Worm (Caenorhabditis elegans) whole organism, late embryonic: ENCODE results near the gene B0496.6.

ENCODE experiments used
- F13H6.1 ChIP-seq: sonication (generic microtip); optimal IDR thresholded peaks from 2 replicates; lab custom pipeline; 2016; ENCODE audit warnings: missing genetic modification characterization, missing compliant biosample characterization
- K02D7.2 ChIP-seq: sonication (generic microtip); optimal IDR thresholded peaks from 2 replicates; lab custom pipeline; 2017; ENCODE audit warnings: mild to moderate bottlenecking, missing genetic modification characterization, missing compliant biosample characterization
- K09A11.1 ChIP-seq: sonication (generic microtip); optimal IDR thresholded peaks from 2 replicates; lab custom pipeline; 2017; ENCODE audit warnings: antibody characterized with exemption, mild to moderate bottlenecking, missing genetic modification characterization, missing compliant biosample characterization; ENCODE audit not compliant: insufficient read depth
- T23F11.4 ChIP-seq: fragments of 200-800 bp; sonication (Bioruptor generic); optimal IDR thresholded peaks from 2 replicates; lab custom pipeline; 2018; ENCODE audit warnings: mild to moderate bottlenecking, missing genetic modification characterization, missing compliant biosample characterization
- Y22D7AL.16 ChIP-seq: sonication (generic microtip); optimal IDR thresholded peaks from 2 replicates; lab custom pipeline; 2016; ENCODE audit warnings: missing genetic modification characterization, missing compliant biosample characterization
- ahr-1 ChIP-seq: sonication (generic microtip); optimal IDR thresholded peaks from 2 replicates; lab custom pipeline; 2016; ENCODE audit warnings: missing genetic modification characterization, missing compliant biosample characterization
- ceh-18 ChIP-seq: sonication (generic microtip); optimal IDR thresholded peaks from 2 replicates; lab custom pipeline; 2016; ENCODE audit warnings: missing genetic modification characterization, missing compliant biosample characterization
- ceh-19 ChIP-seq: fragments of 200-800 bp; sonication (Bioruptor generic); optimal IDR thresholded peaks from 2 replicates; lab custom pipeline; 2018; ENCODE audit warnings: mild to moderate bottlenecking, missing genetic modification characterization, missing compliant biosample characterization
- ceh-2 ChIP-seq: sonication (generic microtip); optimal IDR thresholded peaks from 2 replicates; lab custom pipeline; 2016; ENCODE audit warnings: missing genotype, missing genetic modification characterization, missing compliant biosample characterization
- ceh-22 ChIP-seq: sonication (generic microtip); optimal IDR thresholded peaks from 2 replicates; lab custom pipeline; 2017; ENCODE audit warnings: missing biosample characterization, missing genetic modification characterization
- ceh-30 ChIP-seq: fragments of 150-350 bp; optimal IDR thresholded peaks from 2 replicates; lab custom pipeline; 2014; ENCODE audit warnings: missing biosample characterization, missing genetic modification characterization
- ceh-34 ChIP-seq: sonication (generic microtip); optimal IDR thresholded peaks from 2 replicates; lab custom pipeline; 2016; ENCODE audit warnings: mild to moderate bottlenecking, missing genetic modification characterization, missing compliant biosample characterization
- ceh-45 ChIP-seq: fragments of 200-800 bp; sonication (Bioruptor generic); IDR thresholded peaks from 2 replicates; pipeline ENCODE4 v1.3.6; 2022; ENCODE audit warnings: missing genetic modification reagents, missing genetic modification characterization, missing compliant biosample characterization
- ceh-9 ChIP-seq: sonication (generic microtip); optimal IDR thresholded peaks from 2 replicates; lab custom pipeline; 2016; ENCODE audit warnings: mild to moderate bottlenecking, missing genetic modification characterization, inconsistent platforms, missing compliant biosample characterization
- che-1 ChIP-seq: sonication (generic microtip); optimal IDR thresholded peaks from 2 replicates; lab custom pipeline; 2016; ENCODE audit warnings: mild to moderate bottlenecking, missing genetic modification characterization, missing compliant biosample characterization
- dmd-4 ChIP-seq: sonication (generic microtip); optimal IDR thresholded peaks from 2 replicates; lab custom pipeline; 2016; ENCODE audit warnings: borderline replicate concordance, missing genetic modification characterization, missing compliant biosample characterization
- dve-1 ChIP-seq: sonication (generic microtip); optimal IDR thresholded peaks from 2 replicates; lab custom pipeline; 2017; ENCODE audit warnings: antibody characterized with exemption, mild to moderate bottlenecking, missing genetic modification characterization, missing compliant biosample characterization
- elt-2 ChIP-seq: sonication (generic microtip); optimal IDR thresholded peaks from 2 replicates; lab custom pipeline; 2016; ENCODE audit warnings: missing genetic modification reagents, missing genetic modification characterization, missing compliant biosample characterization
- ets-4 ChIP-seq: sonication (generic microtip); optimal IDR thresholded peaks from 2 replicates; lab custom pipeline; 2016; ENCODE audit warnings: missing genetic modification characterization, missing compliant biosample characterization
- fax-1 ChIP-seq: sonication (generic microtip); optimal IDR thresholded peaks from 2 replicates; lab custom pipeline; 2016; ENCODE audit warnings: missing genotype, missing genetic modification characterization, missing compliant biosample characterization
- fkh-6 ChIP-seq: sonication (generic microtip); optimal IDR thresholded peaks from 2 replicates; lab custom pipeline; 2016; ENCODE audit warnings: missing genetic modification characterization, missing compliant biosample characterization
- hlh-30 ChIP-seq: sonication (generic microtip); optimal IDR thresholded peaks from 2 replicates; lab custom pipeline; 2017; ENCODE audit warnings: antibody characterized with exemption, missing genetic modification characterization, missing compliant biosample characterization; ENCODE audit not compliant: insufficient read depth
- hlh-8 ChIP-seq: sonication (generic microtip); optimal IDR thresholded peaks from 2 replicates; lab custom pipeline; 2016; ENCODE audit warnings: missing genotype, missing genetic modification characterization, missing compliant biosample characterization
- lim-6 ChIP-seq: sonication (generic microtip); optimal IDR thresholded peaks from 2 replicates; lab custom pipeline; 2016; ENCODE audit warnings: missing genetic modification characterization, missing compliant biosample characterization
- madf-2 ChIP-seq: sonication (generic microtip); optimal IDR thresholded peaks from 2 replicates; lab custom pipeline; 2017; ENCODE audit warnings: missing genetic modification characterization, missing compliant biosample characterization
- mec-3 ChIP-seq: sonication (generic microtip); optimal IDR thresholded peaks from 2 replicates; lab custom pipeline; 2016; ENCODE audit warnings: borderline replicate concordance, missing genetic modification characterization, missing compliant biosample characterization
- npax-4 ChIP-seq: sonication (generic microtip); optimal IDR thresholded peaks from 2 replicates; lab custom pipeline; 2016; ENCODE audit warnings: missing genetic modification characterization, missing compliant biosample characterization
- pat-9 ChIP-seq: fragments of 200-800 bp; sonication (Bioruptor generic); optimal IDR thresholded peaks from 2 replicates; lab custom pipeline; 2018; ENCODE audit warnings: mild to moderate bottlenecking, missing genetic modification characterization, moderate library complexity, missing compliant biosample characterization
- pax-1 ChIP-seq: fragments of 150-350 bp; optimal IDR thresholded peaks from 2 replicates; lab custom pipeline; 2014; ENCODE audit warnings: missing biosample characterization, missing genetic modification characterization
- pha-4 ChIP-seq: fragments of 150-350 bp; optimal IDR thresholded peaks from 2 replicates; lab custom pipeline; 2018; ENCODE audit warnings: missing biosample characterization, missing genetic modification reagents, missing genetic modification characterization
- pros-1 ChIP-seq: fragments of 150-350 bp; optimal IDR thresholded peaks from 2 replicates; lab custom pipeline; 2014; ENCODE audit warnings: missing biosample characterization, missing genetic modification reagents, missing genetic modification characterization
- ref-2 ChIP-seq: sonication (generic microtip); optimal IDR thresholded peaks from 2 replicates; lab custom pipeline; 2016; ENCODE audit warnings: missing genetic modification characterization, missing compliant biosample characterization
- rnt-1 ChIP-seq: sonication (generic microtip); optimal IDR thresholded peaks from 2 replicates; lab custom pipeline; 2016; ENCODE audit warnings: missing genetic modification characterization, missing compliant biosample characterization
- sdc-2 ChIP-seq: sonication (generic microtip); optimal IDR thresholded peaks from 2 replicates; lab custom pipeline; 2016; ENCODE audit warnings: missing genotype, missing genetic modification characterization, missing compliant biosample characterization
- unc-42 ChIP-seq: sonication (generic microtip); optimal IDR thresholded peaks from 2 replicates; lab custom pipeline; 2016; ENCODE audit warnings: missing genotype, missing genetic modification characterization, missing compliant biosample characterization
- unc-55 ChIP-seq: sonication (generic microtip); optimal IDR thresholded peaks from 2 replicates; lab custom pipeline; 2017; ENCODE audit warnings: missing biosample characterization, missing genetic modification reagents, missing genetic modification characterization
- ztf-16 ChIP-seq: sonication (generic microtip); optimal IDR thresholded peaks from 2 replicates; lab custom pipeline; 2017; ENCODE audit warnings: missing genetic modification characterization, missing compliant biosample characterization

The B0496.6 gene

DNA sequence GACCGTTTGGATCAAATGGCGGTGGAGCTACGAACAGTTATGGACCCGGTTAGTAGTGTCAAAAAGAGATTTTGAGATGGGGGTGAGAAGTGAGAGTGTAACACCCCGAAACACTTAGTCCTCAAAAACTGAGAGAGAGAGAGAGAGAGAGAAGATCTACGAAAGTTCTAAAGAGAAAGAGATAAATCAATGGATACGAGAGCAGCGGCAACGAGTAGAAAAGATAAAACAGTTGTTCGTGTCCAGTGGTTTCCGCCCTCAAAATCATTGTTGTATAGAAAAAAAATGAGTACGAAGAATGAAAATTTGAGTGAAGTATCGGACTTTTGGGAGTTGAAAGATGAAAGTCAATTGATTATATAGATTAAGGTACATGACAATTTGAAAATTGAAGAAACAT is 10.1 kb downstream of the B0496.6 start:
- TF ChIP-seq unc-55, result peak; percentile 69
- TF ChIP-seq ref-2, result no peak
- peak; percentile 23 for TF ChIP-seq rnt-1 (tag; lab: Kevin White, UChicago)
- TF ChIP-seq ceh-18 (tag; lab: Kevin White, UChicago), result peak; percentile 6
- TF ChIP-seq, all 69 proteins: peak for 3

DNA sequence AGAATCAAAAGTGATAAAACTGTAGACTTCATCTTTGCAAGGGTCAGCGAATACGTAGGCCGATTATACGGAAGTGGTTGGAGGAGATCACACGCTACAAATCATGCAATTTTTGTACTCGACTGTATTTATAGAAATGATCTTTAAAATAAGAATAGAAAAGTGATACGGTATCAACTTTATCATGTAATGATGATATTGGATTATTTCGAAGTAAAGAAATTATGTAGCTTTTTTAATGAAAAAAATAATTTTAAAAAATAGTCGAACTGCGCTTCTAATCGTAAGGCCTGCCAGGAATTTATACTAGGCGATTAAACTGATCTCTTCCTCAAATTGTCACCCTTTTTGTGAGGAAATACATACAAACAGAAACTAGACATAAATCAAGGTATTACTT is 14.9 kb downstream of the B0496.6 start, which contains the start of gene B0496.11:
Gene B0496.11 (minus strand): TSS at position 101 of the 400 bp plus-strand sequence.
- TF ChIP-seq ceh-19 (GFP tag; lab: Kevin White, UChicago) (no peak), dmd-4 (tag; lab: Kevin White, UChicago) (no peak), hlh-8 (tag; lab: Kevin White, UChicago) (no peak), K09A11.1 (tag; lab: Kevin White, UChicago) (no peak), ets-4 (tag; lab: Kevin White, UChicago) (no peak), hlh-30 (tag; lab: Kevin White, UChicago) (no peak), ceh-30 (tag; lab: Kevin White, UChicago) (no peak), pax-1 (no peak), rnt-1 (tag; lab: Kevin White, UChicago) (no peak)

DNA sequence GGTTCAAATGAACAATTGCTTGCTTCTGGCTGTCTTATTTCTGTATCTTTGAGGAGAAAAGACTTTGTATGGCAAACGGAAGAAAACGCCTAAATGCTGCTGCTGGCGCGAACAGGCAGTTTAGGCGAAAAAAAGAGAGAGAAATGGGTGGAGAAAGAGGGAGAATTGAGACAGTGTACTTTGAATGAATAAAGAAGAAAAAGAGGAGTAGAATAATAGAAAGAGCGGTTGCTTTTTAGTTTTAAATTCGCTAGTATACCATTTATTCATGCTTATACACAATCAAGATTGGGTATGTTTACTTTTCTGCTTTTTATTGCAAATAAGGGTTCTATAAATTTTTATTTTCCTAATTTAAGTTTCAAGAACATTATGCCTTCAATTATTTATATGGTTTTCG is 20.5 kb downstream of the B0496.6 start:
- TF ChIP-seq ceh-2 (tag; lab: Kevin White, UChicago), result no peak
- TF ChIP-seq unc-42 (tag; lab: Kevin White, UChicago), result no peak
- TF ChIP-seq K02D7.2 (tag; lab: Kevin White, UChicago), result no peak
- TF ChIP-seq ceh-22 (tag; lab: Kevin White, UChicago), result no peak
- no peak for TF ChIP-seq dve-1 (tag; lab: Kevin White, UChicago)
- TF ChIP-seq fkh-6 (tag; lab: Kevin White, UChicago), result no peak
- TF ChIP-seq unc-55, result no peak
- TF ChIP-seq ceh-19 (GFP tag; lab: Kevin White, UChicago), result no peak
- TF ChIP-seq mec-3, result no peak
- TF ChIP-seq madf-2 (tag; lab: Kevin White, UChicago), result no peak
- no peak for TF ChIP-seq ceh-34 (tag; lab: Kevin White, UChicago)
- no peak for TF ChIP-seq lim-6 (tag; lab: Kevin White, UChicago)
- TF ChIP-seq sdc-2 (tag; lab: Kevin White, UChicago), result no peak
- no peak for TF ChIP-seq che-1 (tag; lab: Kevin White, UChicago)
- no peak for TF ChIP-seq dmd-4 (tag; lab: Kevin White, UChicago)
- no peak for TF ChIP-seq K09A11.1 (tag; lab: Kevin White, UChicago)
- no peak for TF ChIP-seq pros-1 (tag; lab: Kevin White, UChicago)

DNA sequence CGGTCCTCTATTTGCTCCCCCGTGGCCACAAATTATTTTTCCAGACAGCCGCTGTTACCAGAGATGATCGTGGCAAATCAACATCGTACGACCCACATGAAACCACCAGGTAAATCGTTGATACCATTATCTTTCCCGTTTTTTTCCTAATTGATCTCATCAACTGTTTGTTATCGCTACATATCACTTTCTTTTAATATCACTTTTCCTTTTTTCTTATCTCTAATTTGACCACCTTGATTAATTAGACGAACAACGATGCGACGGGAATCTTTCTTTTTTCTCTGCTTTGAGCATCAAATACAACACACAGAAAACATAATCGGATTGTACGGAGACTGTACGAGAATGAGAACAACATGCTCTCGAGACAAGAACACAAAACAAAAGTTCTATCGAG is 21.3 kb downstream of the B0496.6 start:
- TF ChIP-seq T23F11.4 (no peak), elt-2 (peak; percentile 86), K09A11.1 (tag; lab: Kevin White, UChicago) (no peak), F13H6.1 (tag; lab: Kevin White, UChicago) (no peak), dmd-4 (tag; lab: Kevin White, UChicago) (no peak)

DNA sequence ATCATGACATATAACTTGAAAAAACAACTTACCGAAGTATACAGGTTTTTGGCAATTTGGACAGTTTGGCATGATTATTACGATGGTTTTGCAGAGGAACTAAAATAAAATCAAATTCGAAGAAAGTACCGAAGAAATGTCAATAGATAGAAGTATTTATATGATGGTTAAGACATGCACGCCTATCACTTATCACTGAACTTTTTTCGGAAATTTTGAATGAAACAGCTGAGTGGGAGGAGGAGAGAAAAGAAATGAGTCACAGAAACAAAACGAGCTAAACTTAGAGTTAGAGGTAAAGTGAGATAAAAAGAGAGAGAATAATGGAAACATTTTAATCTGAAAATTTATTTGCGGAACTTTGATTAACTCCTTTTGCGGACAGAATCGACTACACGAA is 26.3 kb downstream of the B0496.6 start, which contains the start of gene valv-1:
Gene valv-1 (minus strand): TSS at position 101 of the 400 bp plus-strand sequence.
- no peak for TF ChIP-seq ceh-18 (tag; lab: Kevin White, UChicago)
- no peak for TF ChIP-seq hlh-8 (tag; lab: Kevin White, UChicago)
- no peak for TF ChIP-seq ztf-16
- TF ChIP-seq pax-1, result no peak
- no peak for TF ChIP-seq sdc-2 (tag; lab: Kevin White, UChicago)
- no peak for TF ChIP-seq ceh-34 (tag; lab: Kevin White, UChicago)
- no peak for TF ChIP-seq Y22D7AL.16
- TF ChIP-seq ceh-9 (tag; lab: Kevin White, UChicago), result no peak
- TF ChIP-seq ceh-19 (GFP tag; lab: Kevin White, UChicago), result no peak
- no peak for TF ChIP-seq fax-1 (tag; lab: Kevin White, UChicago)
- no peak for TF ChIP-seq unc-55
- no peak for TF ChIP-seq ceh-45 (GFP tag; lab: Robert Waterston, UW)
- TF ChIP-seq pha-4, result no peak
- no peak for TF ChIP-seq T23F11.4
- no peak for TF ChIP-seq pat-9 (tag; lab: Kevin White, UChicago)
- TF ChIP-seq ahr-1 (tag; lab: Kevin White, UChicago), result no peak
- TF ChIP-seq npax-4 (tag; lab: Kevin White, UChicago), result no peak
